Worm (Caenorhabditis elegans): ENCODE measurements around the gene sel-10.

sel-10 gene

ce11 chrV:13840909-13841308, 21.7 kb downstream of the sel-10 start, which contains the start of gene srx-17:
TSS of gene srx-17 (plus strand) at chrV:13841209.
- TF ChIP-seq daf-8 (GFP tag; IDR thresholded peaks at IDR 0.05), result no peak

ce11 chrV:13843147-13843546, 24.0 kb downstream of the sel-10 start, which contains the start of gene srx-130:
TSS of gene srx-130 (plus strand) at chrV:13843447.
- no peak for TF ChIP-seq nhr-6 (tag; optimal IDR thresholded peaks at IDR 0.05)
- TF ChIP-seq F49E8.2 (tag; optimal IDR thresholded peaks at IDR 0.05; ENCODE audit: borderline replicate concordance), result no peak
- TF ChIP-seq Y48G9A.11 (GFP tag; IDR thresholded peaks at IDR 0.05), result no peak
- TF ChIP-seq lin-29 (GFP tag; IDR thresholded peaks at IDR 0.05), result no peak
- no peak for TF ChIP-seq dmd-8 (GFP tag; IDR thresholded peaks at IDR 0.05)
- no peak for TF ChIP-seq hlh-30 (tag; optimal IDR thresholded peaks at IDR 0.05; ENCODE audit: insufficient read depth)
- TF ChIP-seq lin-38 (GFP tag; IDR thresholded peaks at IDR 0.05), result no peak
- no peak for TF ChIP-seq zfp-2 (tag; optimal IDR thresholded peaks at IDR 0.05)
- TF ChIP-seq ceh-20 (GFP tag; IDR thresholded peaks at IDR 0.05), result no peak
- no peak for TF ChIP-seq saeg-2 (GFP tag; IDR thresholded peaks at IDR 0.05)
- no peak for TF ChIP-seq madf-9 (GFP tag; conservative IDR thresholded peaks at IDR 0.05)
- TF ChIP-seq nhr-237 (tag; optimal IDR thresholded peaks at IDR 0.05), result no peak
- TF ChIP-seq tag-97 (GFP tag; IDR thresholded peaks at IDR 0.05), result no peak

ce11 chrV:13845136-13845535, 26.0 kb downstream of the sel-10 start, which contains the start of gene srx-131:
TSS of gene srx-131 (plus strand) at chrV:13845436.
- TF ChIP-seq aha-1 (tag), result peak; percentile 33
- TF ChIP-seq tra-1 (GFP tag; IDR thresholded peaks at IDR 0.05), result no peak

- TF ChIP-seq gei-8 (GFP tag; optimal IDR thresholded peaks at IDR 0.05) (no peak), aha-1 (tag) (peak; percentile 48)
These were observed 29.2 kb downstream of the sel-10 start, which contains the start of gene srx-133 for ce11 chrV:13848379-13848778. TSS of gene srx-133 (plus strand) at chrV:13848679.

ce11 chrV:13850170-13850569, 31.0 kb downstream of the sel-10 start, which contains the start of gene hpx-2:
TSS of gene hpx-2 (plus strand) at chrV:13850470.
- TF ChIP-seq ztf-7 (tag; optimal IDR thresholded peaks at IDR 0.05), result no peak

- TF ChIP-seq unc-39 (tag; optimal IDR thresholded peaks at IDR 0.05), result no peak
- no peak for TF ChIP-seq nhr-102 (tag; optimal IDR thresholded peaks at IDR 0.05)
- TF ChIP-seq T20F7.1 (GFP tag; optimal IDR thresholded peaks at IDR 0.05), result no peak
- no peak for TF ChIP-seq mxl-3 (GFP tag; optimal IDR thresholded peaks at IDR 0.05)
- no peak for TF ChIP-seq ces-1 (GFP tag; optimal IDR thresholded peaks at IDR 0.05)
- TF ChIP-seq cey-2 (tag; optimal IDR thresholded peaks at IDR 0.05; ENCODE audit: borderline replicate concordance, insufficient read depth), result no peak
- TF ChIP-seq lin-38 (GFP tag; IDR thresholded peaks at IDR 0.05), result no peak
- TF ChIP-seq daf-16 (GFP tag; optimal IDR thresholded peaks at IDR 0.05), result no peak
- TF ChIP-seq daf-16 (tag; optimal IDR thresholded peaks at IDR 0.05), result no peak
- TF ChIP-seq nhr-25 (tag; optimal IDR thresholded peaks at IDR 0.05; ENCODE audit: borderline replicate concordance, insufficient read depth), result no peak
- no peak for TF ChIP-seq nhr-48 (tag; optimal IDR thresholded peaks at IDR 0.05)
- TF ChIP-seq hlh-11 (tag; optimal IDR thresholded peaks at IDR 0.05), result no peak
- no peak for TF ChIP-seq ztf-7 (tag; optimal IDR thresholded peaks at IDR 0.05)
- TF ChIP-seq nhr-76 (tag; optimal IDR thresholded peaks at IDR 0.05), result no peak
- TF ChIP-seq jun-1 (tag; optimal IDR thresholded peaks at IDR 0.05), result no peak
- no peak for TF ChIP-seq lin-13 (GFP tag; optimal IDR thresholded peaks at IDR 0.05)
- no peak for TF ChIP-seq aha-1 (tag)
- no peak for TF ChIP-seq zip-2 (tag; optimal IDR thresholded peaks at IDR 0.05)
- no peak for TF ChIP-seq tag-97 (GFP tag; IDR thresholded peaks at IDR 0.05)
- no peak for TF ChIP-seq pqm-1 (tag; optimal IDR thresholded peaks at IDR 0.05)
- no peak for TF ChIP-seq aly-2 (tag; optimal IDR thresholded peaks at IDR 0.05)
These were observed 35.1 kb downstream of the sel-10 start, which contains the start of gene ttr-21 for ce11 chrV:13854306-13854705. TSS of gene ttr-21 (minus strand) at chrV:13854405.
